Worm (Caenorhabditis elegans) whole organism, early embryonic: ENCODE results near the gene F17E9.16.

Source experiments
- ama-1 ChIP-seq: fragments of 150-350 bp; optimal IDR thresholded peaks from 2 replicates; lab custom pipeline; 2014
- ets-7 ChIP-seq: sonication (generic microtip); optimal IDR thresholded peaks from 2 replicates; lab custom pipeline; 2016; ENCODE audit warnings: missing genotype, missing genetic modification characterization, missing compliant biosample characterization

DNA sequence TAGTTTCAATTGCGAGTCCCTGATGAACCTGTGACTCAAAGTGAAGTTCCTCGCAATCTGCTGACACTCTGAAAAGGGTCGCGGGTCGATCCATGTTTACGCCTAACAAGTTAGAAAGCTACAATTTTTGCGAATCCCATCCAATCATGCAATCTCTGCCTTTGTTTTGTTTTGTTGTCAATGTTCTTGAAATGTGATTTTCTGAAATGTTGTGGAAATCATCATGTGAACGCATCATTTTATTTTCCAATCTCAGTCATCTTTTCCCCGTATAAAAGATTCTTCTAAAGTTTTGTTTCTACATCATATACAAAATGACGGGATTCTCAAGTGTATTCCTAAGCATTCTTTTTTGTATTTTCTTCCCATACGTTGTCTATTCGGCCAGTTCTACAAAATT, 4.1 kb upstream of the F17E9.16 start, which contains the start of gene F17E9.4:
- TF ChIP-seq ama-1 (no peak), ets-7 (tag; lab: Kevin White, UChicago) (no peak)
